Worm (Caenorhabditis elegans) whole organism, L4/young adult: ENCODE measurements around the gene btbd-10.

Experiments
- W03F9.2 ChIP-seq: fragments of 150-350 bp; optimal IDR thresholded peaks from 2 replicates; lab custom pipeline; 2014; ENCODE audit warnings: missing biosample characterization, missing genetic modification characterization
- him-1 ChIP-seq: sonication (generic microtip); optimal IDR thresholded peaks from 2 replicates; lab custom pipeline; 2016; ENCODE audit warnings: missing genotype, missing genetic modification reagents, missing genetic modification characterization, missing compliant biosample characterization

- TF ChIP-seq W03F9.2 (tag; lab: Kevin White, UChicago), result no peak
- no peak for TF ChIP-seq him-1 (tag; lab: Kevin White, UChicago)
Measured at ce11 chrII:4941050-4941449, 36.2 kb downstream of the btbd-10 start, which contains the start of gene cblc-1.
